Worm (Caenorhabditis elegans) whole organism, L2 larva: ENCODE results near the gene fbxb-11.

Experiments used
- ama-1 ChIP-seq: fragments of 150-350 bp; optimal IDR thresholded peaks from 2 replicates; lab custom pipeline; 2018; ENCODE audit warnings: inconsistent platforms
- elt-1 ChIP-seq: fragments of 150-350 bp; optimal IDR thresholded peaks from 2 replicates; lab custom pipeline; 2014; ENCODE audit warnings: missing biosample characterization, missing genetic modification characterization
- lin-13 ChIP-seq: fragments of 150-350 bp; optimal IDR thresholded peaks from 2 replicates; lab custom pipeline; 2014; ENCODE audit warnings: missing biosample characterization, missing genetic modification reagents, missing genetic modification characterization
- mdl-1 ChIP-seq, 2 experiments: fragments of 150-350 bp in 1 of 2; sonication (generic microtip) in 1 of 2; optimal IDR thresholded peaks; 2 replicates each; lab custom pipeline; 2017; ENCODE audit warnings: missing biosample characterization in 2 of 2, missing genetic modification characterization in 2 of 2
- nhr-11 ChIP-seq: fragments of 150-350 bp; optimal IDR thresholded peaks from 2 replicates; lab custom pipeline; 2014; ENCODE audit warnings: missing biosample characterization, missing genetic modification characterization
- nhr-237 ChIP-seq: fragments of 150-350 bp; optimal IDR thresholded peaks from 2 replicates; lab custom pipeline; 2014; ENCODE audit warnings: missing biosample characterization, missing genetic modification characterization
- nhr-77 ChIP-seq: fragments of 150-350 bp; optimal IDR thresholded peaks from 2 replicates; lab custom pipeline; 2014; ENCODE audit warnings: missing biosample characterization, missing genetic modification characterization
- unc-62 ChIP-seq: fragments of 150-350 bp; optimal IDR thresholded peaks from 2 replicates; lab custom pipeline; 2014; ENCODE audit warnings: missing biosample characterization, missing genetic modification reagents, missing genetic modification characterization

DNA sequence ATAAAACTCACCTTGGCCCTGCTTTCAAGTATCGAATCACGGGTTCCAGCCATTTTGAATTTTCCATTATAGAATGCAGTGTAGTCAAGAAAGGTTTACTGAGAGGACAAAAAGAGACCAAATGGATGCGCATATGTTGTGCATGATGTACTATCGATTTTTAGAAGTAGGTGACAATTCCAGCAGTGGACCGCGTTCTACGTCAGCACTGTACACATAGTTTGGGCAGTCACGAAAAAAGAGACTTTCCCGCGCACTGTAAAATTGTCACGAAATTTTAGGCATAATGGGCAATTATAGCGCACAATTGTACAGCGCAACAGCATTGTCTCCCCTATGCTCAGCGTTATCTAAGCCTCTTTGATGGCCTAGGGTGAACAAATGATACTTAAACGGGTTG, 33.4 kb upstream of the fbxb-11 start, which contains the start of gene fbxc-22:
- TF ChIP-seq nhr-77 (tag; lab: Kevin White, UChicago) (no peak), nhr-11 (tag; lab: Kevin White, UChicago) (no peak), ama-1 (lab: Kevin White, UChicago) (no peak), elt-1 (tag; lab: Kevin White, UChicago) (no peak), lin-13 (GFP tag; lab: Kevin White, UChicago) (no peak), nhr-237 (tag; lab: Kevin White, UChicago) (no peak), unc-62 (no peak), mdl-1 (tag; optimal IDR thresholded peaks at IDR 0.05; lab: Kevin White, UChicago) (no peak)
